Fruit fly (Drosophila melanogaster): ENCODE data around the gene Myo61F.

Myo61F gene

DNA sequence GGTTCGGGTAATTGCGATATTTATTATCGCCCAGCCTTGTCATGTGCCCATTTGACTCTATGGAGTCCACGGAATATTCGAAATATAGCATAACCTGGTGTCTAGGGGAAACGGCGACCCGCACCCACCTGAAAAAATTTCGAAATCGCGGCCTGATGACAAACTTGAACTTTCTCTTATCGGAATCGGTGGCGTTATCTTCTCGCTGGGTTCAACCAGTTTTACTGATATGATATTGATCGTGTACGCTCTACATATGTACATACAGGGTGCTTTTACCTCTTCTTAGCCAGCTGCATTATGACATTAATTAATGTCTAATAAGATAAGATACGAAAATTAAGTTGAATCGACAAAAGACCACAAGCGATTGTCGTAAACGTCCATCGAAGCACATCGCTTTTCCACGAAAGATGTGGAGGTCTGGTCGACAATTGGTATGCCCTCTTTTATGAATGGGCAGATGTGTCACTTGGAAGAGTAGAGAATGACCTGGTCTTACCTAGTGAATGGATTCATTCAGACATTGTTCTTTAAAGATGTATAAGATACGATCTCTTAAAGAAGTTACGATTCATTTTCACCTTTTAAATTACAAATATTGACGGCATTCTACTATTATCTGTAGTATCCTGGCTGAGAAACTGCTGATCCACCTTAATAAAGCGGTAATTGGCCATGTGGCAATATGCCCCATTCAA is 2.1 kb downstream of the Myo61F start (continued):
- no peak for TF ChIP-seq CG4328 (GFP tag; optimal IDR thresholded peaks at IDR 0.05)
- TF ChIP-seq Hr78 (GFP tag; optimal IDR thresholded peaks at IDR 0.05): peak in 1 of 2 experiments; percentile 99
- no peak for TF ChIP-seq mld (GFP tag; IDR thresholded peaks at IDR 0.05; ENCODE audit: partially characterized antibody)
- no peak for TF ChIP-seq ase (GFP tag; IDR thresholded peaks at IDR 0.05)
- TF ChIP-seq HLHmδ (GFP tag; optimal IDR thresholded peaks at IDR 0.05): no peak
- no peak for TF ChIP-seq Atf-2 (GFP tag; optimal IDR thresholded peaks at IDR 0.05)
- TF ChIP-seq CG33557 (GFP tag; optimal IDR thresholded peaks at IDR 0.05): no peak
- no peak for TF ChIP-seq CG6254 (GFP tag; optimal IDR thresholded peaks at IDR 0.05)
- TF ChIP-seq her (GFP tag; optimal IDR thresholded peaks at IDR 0.05): no peak
- TF ChIP-seq CG13775 (GFP tag; optimal IDR thresholded peaks at IDR 0.05): no peak
- no peak for TF ChIP-seq CG6654 (GFP tag; optimal IDR thresholded peaks at IDR 0.05)
- TF ChIP-seq Mrtf (GFP tag; IDR thresholded peaks at IDR 0.05): no peak
- TF ChIP-seq CG12155 (GFP tag; optimal IDR thresholded peaks at IDR 0.05): no peak
- no peak for TF ChIP-seq CG13624 (GFP tag; optimal IDR thresholded peaks at IDR 0.05)
- TF ChIP-seq Oaz (GFP tag; IDR thresholded peaks at IDR 0.05): no peak
- TF ChIP-seq Six4 (GFP tag; optimal IDR thresholded peaks at IDR 0.05): no peak
- no peak for TF ChIP-seq Fer3 (tag; optimal IDR thresholded peaks at IDR 0.05)
- TF ChIP-seq sim (GFP tag; IDR thresholded peaks at IDR 0.05): no peak
- TF ChIP-seq ken (GFP tag; IDR thresholded peaks at IDR 0.05): no peak
- no peak for TF ChIP-seq CG33213 (GFP tag; optimal IDR thresholded peaks at IDR 0.05)
- TF ChIP-seq hb (GFP tag; IDR thresholded peaks at IDR 0.05; ENCODE audit: partially characterized antibody): no peak
- no peak for TF ChIP-seq Poxn (GFP tag; IDR thresholded peaks at IDR 0.05)
- peak; percentile 7 for TF ChIP-seq phol (tag; optimal IDR thresholded peaks at IDR 0.05)
- TF ChIP-seq run (tag; optimal IDR thresholded peaks at IDR 0.05): no peak
- TF ChIP-seq CG3281 (GFP tag; optimal IDR thresholded peaks at IDR 0.05): peak; percentile 49
- no peak for TF ChIP-seq CG6765 (GFP tag; optimal IDR thresholded peaks at IDR 0.05)
- no peak for TF ChIP-seq al (GFP tag; IDR thresholded peaks at IDR 0.05)
- no peak for TF ChIP-seq nmo (GFP tag; optimal IDR thresholded peaks at IDR 0.05)
- TF ChIP-seq CG11696 (GFP tag; IDR thresholded peaks at IDR 0.05): no peak
- no peak for TF ChIP-seq CG4820 (GFP tag; optimal IDR thresholded peaks at IDR 0.05)
- TF ChIP-seq nerfin-2 (GFP tag; IDR thresholded peaks at IDR 0.05; ENCODE audit: partially characterized antibody): no peak
- TF ChIP-seq ssp (GFP tag; IDR thresholded peaks at IDR 0.05): no peak
- no peak for TF ChIP-seq CG3995 (GFP tag; optimal IDR thresholded peaks at IDR 0.05)
- no peak for TF ChIP-seq bab2 (GFP tag; optimal IDR thresholded peaks at IDR 0.05)
- peak; percentile 10; the same call in 1 of the 2 replicates for TF ChIP-seq gt (GFP tag; IDR thresholded peaks at IDR 0.05)
- no peak for TF ChIP-seq Fer1 (GFP tag; optimal IDR thresholded peaks at IDR 0.05)
- peak; percentile 36 for TF ChIP-seq salm (tag; optimal IDR thresholded peaks at IDR 0.05)
- no peak for TF ChIP-seq Hsf (GFP tag; optimal IDR thresholded peaks at IDR 0.05)
- TF ChIP-seq ro (GFP tag; IDR thresholded peaks at IDR 0.05): no peak
- no peak for TF ChIP-seq CG3407 (GFP tag; optimal IDR thresholded peaks at IDR 0.05)
- TF ChIP-seq CG7839 (tag; optimal IDR thresholded peaks at IDR 0.05): peak; percentile 38
- no peak for TF ChIP-seq BtbVII (GFP tag; optimal IDR thresholded peaks at IDR 0.05)
- no peak for TF ChIP-seq nerfin-1 (tag; optimal IDR thresholded peaks at IDR 0.05)
- TF ChIP-seq Bteb2 (GFP tag; optimal IDR thresholded peaks at IDR 0.05): no peak
- TF ChIP-seq NFAT (GFP tag; IDR thresholded peaks at IDR 0.05): no peak
- no peak for TF ChIP-seq CG34376 (GFP tag; optimal IDR thresholded peaks at IDR 0.05)
- TF ChIP-seq CG13287 (GFP tag; IDR thresholded peaks at IDR 0.05; ENCODE audit: partially characterized antibody): no peak
- TF ChIP-seq NC2β (GFP tag; optimal IDR thresholded peaks at IDR 0.05): no peak
- TF ChIP-seq Optix (GFP tag; IDR thresholded peaks at IDR 0.05): no peak
- TF ChIP-seq CG34224 (GFP tag; IDR thresholded peaks at IDR 0.05; ENCODE audit: partially characterized antibody): no peak

All from whole organism, embryonic.